Worm (Caenorhabditis elegans) whole organism, L4/young adult: ENCODE measurements around the gene F09F9.2.

Experiments used
- W03F9.2 ChIP-seq: fragments of 150-350 bp; optimal IDR thresholded peaks from 2 replicates; lab custom pipeline; 2014; ENCODE audit warnings: missing biosample characterization, missing genetic modification characterization
- dao-5 ChIP-seq: sonication (generic microtip); optimal IDR thresholded peaks from 2 replicates; lab custom pipeline; 2016; ENCODE audit warnings: missing genotype, missing genetic modification characterization, moderate library complexity, missing compliant biosample characterization
- him-1 ChIP-seq: sonication (generic microtip); optimal IDR thresholded peaks from 2 replicates; lab custom pipeline; 2016; ENCODE audit warnings: missing genotype, missing genetic modification reagents, missing genetic modification characterization, missing compliant biosample characterization

DNA sequence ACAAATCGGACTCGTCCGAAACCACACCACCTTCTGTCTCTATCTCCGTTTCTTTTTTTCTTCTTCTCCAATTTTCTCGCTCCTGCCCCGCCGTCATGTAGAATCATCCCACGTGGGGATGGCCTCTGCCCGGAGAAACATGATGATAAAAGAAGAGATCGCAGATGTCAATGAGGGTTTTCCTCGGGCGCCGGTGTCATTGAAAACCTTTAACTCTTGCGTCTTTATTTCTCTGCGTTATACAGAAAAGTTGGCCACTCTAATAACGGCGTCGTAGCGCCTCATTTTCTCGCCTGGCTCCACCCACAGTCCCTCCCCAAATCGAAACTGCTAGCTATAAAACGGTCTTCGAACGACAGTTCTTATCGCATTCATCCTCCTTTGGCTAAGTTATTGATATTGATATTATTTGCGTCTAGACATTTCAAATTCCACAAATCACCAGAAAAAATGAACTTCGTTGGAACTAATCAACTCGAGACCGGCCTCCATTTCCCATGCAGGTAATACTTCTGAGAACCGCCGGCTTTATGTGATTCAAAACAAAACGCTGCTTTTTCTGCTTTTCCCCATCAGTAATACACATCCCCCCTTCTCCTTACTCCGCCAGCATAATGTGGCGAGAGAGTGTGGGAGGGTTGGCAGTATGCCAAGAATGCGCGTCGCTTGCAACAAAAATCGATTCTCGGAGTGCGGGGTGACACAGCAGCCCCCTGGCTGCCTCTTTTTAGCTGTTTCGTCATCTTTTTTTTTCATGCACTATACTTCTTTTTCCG is 34.0 kb upstream of the F09F9.2 start:
- TF ChIP-seq dao-5 (tag; lab: Kevin White, UChicago): peak; percentile 50
- no peak for TF ChIP-seq W03F9.2 (tag; lab: Kevin White, UChicago)
- peak; percentile 82 for TF ChIP-seq him-1 (tag; lab: Kevin White, UChicago)
